Worm (Caenorhabditis elegans): Measurements from ENCODE around the gene F26C11.1.

Gene F26C11.1

ce11 chrII:9891031-9891689, 3.4 kb upstream of the F26C11.1 start, which contains the start of gene vgln-1:
Gene vgln-1 (minus strand): TSS chrII:9891081.
- TF ChIP-seq sox-4 (tag; optimal IDR thresholded peaks at IDR 0.05) (no peak), ceh-19 (GFP tag; optimal IDR thresholded peaks at IDR 0.05) (no peak), pat-9 (tag; optimal IDR thresholded peaks at IDR 0.05) (no peak), ceh-18 (tag; optimal IDR thresholded peaks at IDR 0.05) (no peak), T23F11.4 (GFP tag; optimal IDR thresholded peaks at IDR 0.05) (no peak), unc-42 (tag; optimal IDR thresholded peaks at IDR 0.05) (no peak), ref-2 (tag; optimal IDR thresholded peaks at IDR 0.05) (no peak), pha-2 (tag; optimal IDR thresholded peaks at IDR 0.05) (no peak), ahr-1 (tag; optimal IDR thresholded peaks at IDR 0.05) (no peak), unc-3 (GFP tag; conservative IDR thresholded peaks at IDR 0.05) (no peak), unc-3 (tag; optimal IDR thresholded peaks at IDR 0.05) (no peak), pax-1 (tag; optimal IDR thresholded peaks at IDR 0.05) (no peak), hlh-30 (tag; optimal IDR thresholded peaks at IDR 0.05; ENCODE audit: insufficient read depth) (no peak), nfya-1 (tag; optimal IDR thresholded peaks at IDR 0.05) (no peak), unc-86 (tag; optimal IDR thresholded peaks at IDR 0.05) (no peak)

ce11 chrII:9891823-9892222, 2.7 kb upstream of the F26C11.1 start:
- no peak for TF ChIP-seq madf-2 (tag; optimal IDR thresholded peaks at IDR 0.05)
- peak; percentile 81 for TF ChIP-seq elt-2 (tag; optimal IDR thresholded peaks at IDR 0.05)

ce11 chrII:9892409-9892808, 2.1 kb upstream of the F26C11.1 start, which contains the start of gene C08H9.16:
Gene C08H9.16 (plus strand): TSS chrII:9892778.
- TF ChIP-seq dve-1 (tag; optimal IDR thresholded peaks at IDR 0.05) (no peak), unc-42 (tag; optimal IDR thresholded peaks at IDR 0.05) (peak; percentile 33), nhr-11 (tag; optimal IDR thresholded peaks at IDR 0.05) (no peak), nfya-1 (tag; optimal IDR thresholded peaks at IDR 0.05) (peak; percentile 73), elt-2 (tag; optimal IDR thresholded peaks at IDR 0.05) (no peak), unc-55 (GFP tag; optimal IDR thresholded peaks at IDR 0.05) (no peak), lin-11 (tag; optimal IDR thresholded peaks at IDR 0.05) (no peak), odd-2 (tag; optimal IDR thresholded peaks at IDR 0.05) (no peak), fkh-10 (GFP tag; optimal IDR thresholded peaks at IDR 0.05) (no peak), mec-3 (tag; optimal IDR thresholded peaks at IDR 0.05; ENCODE audit: borderline replicate concordance) (no peak)

ce11 chrII:9895173-9895572, 638 bp downstream of the F26C11.1 start:
- TF ChIP-seq elt-4 (tag; optimal IDR thresholded peaks at IDR 0.05) (no peak), eyg-1 (tag; optimal IDR thresholded peaks at IDR 0.05) (no peak), fkh-10 (GFP tag; optimal IDR thresholded peaks at IDR 0.05) (no peak), Y22D7AL.16 (tag; optimal IDR thresholded peaks at IDR 0.05) (no peak), K09A11.1 (tag; optimal IDR thresholded peaks at IDR 0.05; ENCODE audit: insufficient read depth) (no peak), odd-2 (tag; optimal IDR thresholded peaks at IDR 0.05) (no peak), gmeb-2 (tag; optimal IDR thresholded peaks at IDR 0.05) (no peak), C38D4.7 (GFP tag; optimal IDR thresholded peaks at IDR 0.05) (no peak), zip-5 (tag; optimal IDR thresholded peaks at IDR 0.05) (no peak), unc-3 (GFP tag; conservative IDR thresholded peaks at IDR 0.05) (no peak), unc-3 (tag; optimal IDR thresholded peaks at IDR 0.05) (no peak), elt-2 (tag; optimal IDR thresholded peaks at IDR 0.05) (no peak), F13H6.1 (tag; optimal IDR thresholded peaks at IDR 0.05) (no peak), madf-2 (tag; optimal IDR thresholded peaks at IDR 0.05) (no peak)

ce11 chrII:9898744-9899143, 4.2 kb downstream of the F26C11.1 start:
- TF ChIP-seq ceh-2 (tag; optimal IDR thresholded peaks at IDR 0.05) = no peak
- no peak for TF ChIP-seq madf-2 (tag; optimal IDR thresholded peaks at IDR 0.05)
- no peak for TF ChIP-seq fax-1 (tag; optimal IDR thresholded peaks at IDR 0.05)
- no peak for TF ChIP-seq T23F11.4 (GFP tag; optimal IDR thresholded peaks at IDR 0.05)
- TF ChIP-seq syd-9 (tag; optimal IDR thresholded peaks at IDR 0.05) = no peak
- TF ChIP-seq ceh-14 (tag; optimal IDR thresholded peaks at IDR 0.05) = no peak
- no peak for TF ChIP-seq ceh-22 (tag; optimal IDR thresholded peaks at IDR 0.05)
- no peak for TF ChIP-seq unc-42 (tag; optimal IDR thresholded peaks at IDR 0.05)
- no peak for TF ChIP-seq ets-4 (tag; optimal IDR thresholded peaks at IDR 0.05)
- no peak for TF ChIP-seq ceh-48 (tag; optimal IDR thresholded peaks at IDR 0.05)
- no peak for TF ChIP-seq npax-4 (tag; optimal IDR thresholded peaks at IDR 0.05)
- TF ChIP-seq nfya-1 (tag; optimal IDR thresholded peaks at IDR 0.05) = no peak
- TF ChIP-seq fkh-10 (GFP tag; optimal IDR thresholded peaks at IDR 0.05) = no peak
- TF ChIP-seq dve-1 (tag; optimal IDR thresholded peaks at IDR 0.05) = no peak
- no peak for TF ChIP-seq sox-4 (tag; optimal IDR thresholded peaks at IDR 0.05)
- TF ChIP-seq ceh-30 (tag; optimal IDR thresholded peaks at IDR 0.05) = no peak
- no peak for TF ChIP-seq ztf-16 (tag; optimal IDR thresholded peaks at IDR 0.05)

All from whole organism, late embryonic.